Fruit fly (Drosophila melanogaster) whole organism, embryonic: ENCODE data around the gene CG44838.
A peak's percentile ranks its signal among the peaks of the same experiment; 100 is the strongest.

ENCODE experiments used
- Ada2b ChIP-seq: fragments of 200-800 bp; sonication (Bioruptor generic); IDR thresholded peaks from 2 replicates; pipeline ENCODE4 v1.3.6; 2022; ENCODE audit warnings: missing biosample characterization, missing genetic modification characterization
- Asciz ChIP-seq: fragments of 200-800 bp; sonication (Bioruptor generic); optimal IDR thresholded peaks from 2 replicates; lab custom pipeline; 2017; ENCODE audit warnings: missing biosample characterization, mild to moderate bottlenecking, missing genetic modification characterization, missing genetic modification reagents
- BEAF-32 ChIP-seq: fragments of 200-800 bp; sonication (Bioruptor generic); optimal IDR thresholded peaks from 3 replicates; lab custom pipeline; 2017; ENCODE audit warnings: missing biosample characterization, missing genetic modification characterization, mild to moderate bottlenecking, moderate library complexity, missing genetic modification reagents
- Bgb ChIP-seq: fragments of 200-800 bp; sonication (Bioruptor generic); IDR thresholded peaks from 2 replicates; pipeline ENCODE4 v1.3.6; 2022; ENCODE audit warnings: missing biosample characterization, missing genetic modification characterization; ENCODE audit not compliant: partially characterized antibody
- CG12071 ChIP-seq: fragments of 200-800 bp; sonication (Bioruptor generic); optimal IDR thresholded peaks from 3 replicates; lab custom pipeline; 2018; ENCODE audit warnings: missing biosample characterization, mild to moderate bottlenecking, missing genetic modification characterization
- CG12659 ChIP-seq: fragments of 200-800 bp; sonication (Bioruptor generic); optimal IDR thresholded peaks from 3 replicates; lab custom pipeline; 2017; ENCODE audit warnings: mild to moderate bottlenecking, missing biosample characterization, missing genetic modification reagents, missing genetic modification characterization
- CG13287 ChIP-seq: fragments of 200-800 bp; sonication (Bioruptor generic); IDR thresholded peaks from 2 replicates; pipeline ENCODE4 v1.3.6; 2022; ENCODE audit warnings: missing biosample characterization, missing genetic modification characterization; ENCODE audit not compliant: partially characterized antibody
- CG16815 ChIP-seq: fragments of 200-800 bp; sonication (Bioruptor generic); optimal IDR thresholded peaks from 3 replicates; lab custom pipeline; 2017; ENCODE audit warnings: missing biosample characterization, mild to moderate bottlenecking, missing genetic modification characterization
- CG18262 ChIP-seq: fragments of 200-800 bp; optimal IDR thresholded peaks from 3 replicates; lab custom pipeline; 2019; ENCODE audit warnings: missing biosample characterization, mild to moderate bottlenecking, missing genetic modification characterization, moderate library complexity
- CG18476 ChIP-seq: fragments of 200-800 bp; sonication (Bioruptor generic); optimal IDR thresholded peaks from 2 replicates; lab custom pipeline; 2016; ENCODE audit warnings: missing biosample characterization, mild to moderate bottlenecking, missing genetic modification characterization
- CG2678 ChIP-seq: fragments of 200-800 bp; sonication (Bioruptor generic); optimal IDR thresholded peaks from 3 replicates; lab custom pipeline; 2019; ENCODE audit warnings: missing biosample characterization, mild to moderate bottlenecking, missing genetic modification characterization, moderate library complexity
- CG3407 ChIP-seq: fragments of 200-800 bp; sonication (Bioruptor generic); optimal IDR thresholded peaks from 2 replicates; lab custom pipeline; 2018; ENCODE audit warnings: missing biosample characterization, mild to moderate bottlenecking, missing genetic modification characterization
- CG6689 ChIP-seq: fragments of 200-800 bp; sonication (Bioruptor generic); IDR thresholded peaks from 2 replicates; pipeline ENCODE4 v1.3.6; 2022; ENCODE audit warnings: missing biosample characterization, missing genetic modification characterization
- CG7357 ChIP-seq: fragments of 200-800 bp; sonication (Bioruptor generic); IDR thresholded peaks from 3 replicates; pipeline ENCODE4 v1.3.6; 2022; ENCODE audit warnings: missing biosample characterization, missing genetic modification characterization
- CG7372 ChIP-seq: fragments of 200-800 bp; sonication (Bioruptor generic); IDR thresholded peaks from 2 replicates; pipeline ENCODE4 v1.3.6; 2022; ENCODE audit warnings: missing biosample characterization, missing genetic modification characterization
- CG7786 ChIP-seq: fragments of 200-800 bp; sonication (Bioruptor generic); optimal IDR thresholded peaks from 2 replicates; lab custom pipeline; 2016; ENCODE audit warnings: missing biosample characterization, missing genetic modification characterization
- CG9932 ChIP-seq: fragments of 200-800 bp; sonication (Bioruptor generic); IDR thresholded peaks from 2 replicates; pipeline ENCODE4 v1.3.6; 2022; ENCODE audit warnings: missing biosample characterization, missing genetic modification characterization
- Camta ChIP-seq: fragments of 200-800 bp; sonication (Bioruptor generic); optimal IDR thresholded peaks from 2 replicates; lab custom pipeline; 2016; ENCODE audit warnings: missing biosample characterization, missing genetic modification characterization
- Dbx ChIP-seq: fragments of 200-800 bp; sonication (Bioruptor generic); IDR thresholded peaks from 3 replicates; pipeline ENCODE4 v1.3.6; 2022; ENCODE audit warnings: missing biosample characterization, missing genetic modification characterization
- Dll ChIP-seq: fragments of 200-800 bp; sonication (Bioruptor generic); IDR thresholded peaks from 4 replicates; pipeline ENCODE4 v1.3.6; 2022; ENCODE audit warnings: missing biosample characterization, missing genetic modification characterization; ENCODE audit not compliant: partially characterized antibody
- Elba2 ChIP-seq: fragments of 200-800 bp; sonication (Bioruptor generic); optimal IDR thresholded peaks from 3 replicates; lab custom pipeline; 2016; ENCODE audit warnings: missing biosample characterization, missing genetic modification characterization
- Ets97D ChIP-seq: fragments of 200-800 bp; sonication (Bioruptor generic); optimal IDR thresholded peaks from 3 replicates; lab custom pipeline; 2016; ENCODE audit warnings: missing biosample characterization, missing genetic modification characterization
- Gsc ChIP-seq: fragments of 200-800 bp; sonication (Bioruptor generic); IDR thresholded peaks from 2 replicates; pipeline ENCODE4 v1.3.6; 2022; ENCODE audit warnings: missing biosample characterization, missing genetic modification characterization
- HLHmδ ChIP-seq: fragments of 200-800 bp; sonication (Bioruptor generic); optimal IDR thresholded peaks from 2 replicates; lab custom pipeline; 2018; ENCODE audit warnings: missing biosample characterization, mild to moderate bottlenecking, missing genetic modification characterization, moderate library complexity
- Lpt ChIP-seq: fragments of >200 bp; optimal IDR thresholded peaks from 2 replicates; lab custom pipeline; 2018; ENCODE audit warnings: missing biosample characterization, missing genetic modification characterization
- Neu2 ChIP-seq: fragments of 200-800 bp; sonication (Bioruptor generic); optimal IDR thresholded peaks from 3 replicates; lab custom pipeline; 2016; ENCODE audit warnings: missing biosample characterization, missing genetic modification characterization, borderline replicate concordance
- Nf-YA ChIP-seq: fragments of 200-800 bp; sonication (Bioruptor generic); IDR thresholded peaks from 2 replicates; pipeline ENCODE4 v1.3.6; 2022; ENCODE audit warnings: missing biosample characterization, missing genetic modification characterization
- Sox102F ChIP-seq: fragments of 200-800 bp; sonication (Bioruptor generic); optimal IDR thresholded peaks from 2 replicates; lab custom pipeline; 2018; ENCODE audit warnings: missing biosample characterization, mild to moderate bottlenecking, missing genetic modification characterization, moderate library complexity
- Sry-β ChIP-seq: fragments of 200-800 bp; sonication (Bioruptor generic); optimal IDR thresholded peaks from 2 replicates; lab custom pipeline; 2018; ENCODE audit warnings: missing biosample characterization, mild to moderate bottlenecking, missing genetic modification characterization, moderate library complexity
- Taf1 ChIP-seq: fragments of 200-800 bp; sonication (Bioruptor generic); IDR thresholded peaks from 2 replicates; pipeline ENCODE4 v1.3.6; 2022; ENCODE audit warnings: missing biosample characterization, missing genetic modification characterization
- Xbp1 ChIP-seq: fragments of 200-800 bp; sonication (Bioruptor generic); optimal IDR thresholded peaks from 3 replicates; lab custom pipeline; 2016; ENCODE audit warnings: missing biosample characterization, mild to moderate bottlenecking, missing genetic modification characterization
- bbx ChIP-seq: fragments of 200-800 bp; sonication (Bioruptor generic); IDR thresholded peaks from 2 replicates; pipeline ENCODE4 v1.3.6; 2022; ENCODE audit warnings: missing biosample characterization, missing genetic modification characterization; ENCODE audit not compliant: partially characterized antibody
- cad ChIP-seq: fragments of >200 bp; optimal IDR thresholded peaks from 2 replicates; lab custom pipeline; 2017; ENCODE audit warnings: missing biosample characterization, missing genetic modification characterization
- ci ChIP-seq: fragments of 200-800 bp; sonication (Bioruptor generic); IDR thresholded peaks from 3 replicates; pipeline ENCODE4 v1.3.6; 2022; ENCODE audit warnings: missing biosample characterization, missing genetic modification characterization
- gro ChIP-seq: fragments of 200-800 bp; sonication (Bioruptor generic); optimal IDR thresholded peaks from 2 replicates; lab custom pipeline; 2016; ENCODE audit warnings: missing biosample characterization, missing genetic modification characterization
- ham ChIP-seq: fragments of 200-800 bp; sonication (Bioruptor generic); IDR thresholded peaks from 2 replicates; pipeline ENCODE4 v1.3.6; 2022; ENCODE audit warnings: missing biosample characterization, missing genetic modification characterization
- jumu ChIP-seq: fragments of 200-800 bp; sonication (Bioruptor generic); optimal IDR thresholded peaks from 3 replicates; lab custom pipeline; 2016; ENCODE audit warnings: missing biosample characterization, missing genetic modification characterization
- kah ChIP-seq: fragments of 200-800 bp; sonication (Bioruptor generic); optimal IDR thresholded peaks from 2 replicates; lab custom pipeline; 2018; ENCODE audit warnings: missing biosample characterization, mild to moderate bottlenecking, missing genetic modification characterization
- lilli ChIP-seq: fragments of 200-800 bp; sonication (Bioruptor generic); optimal IDR thresholded peaks from 3 replicates; lab custom pipeline; 2016; ENCODE audit warnings: missing biosample characterization, missing genetic modification characterization
- luna ChIP-seq: fragments of 200-800 bp; sonication (Bioruptor generic); optimal IDR thresholded peaks from 2 replicates; lab custom pipeline; 2016; ENCODE audit warnings: missing biosample characterization, missing genetic modification characterization
- nmo ChIP-seq: fragments of 200-800 bp; sonication (Bioruptor generic); optimal IDR thresholded peaks from 2 replicates; lab custom pipeline; 2018; ENCODE audit warnings: missing biosample characterization, mild to moderate bottlenecking, missing genetic modification characterization, moderate library complexity
- pho ChIP-seq: fragments of 200-800 bp; sonication (Bioruptor generic); optimal IDR thresholded peaks from 2 replicates; lab custom pipeline; 2016; ENCODE audit warnings: missing biosample characterization, missing genetic modification characterization
- pita ChIP-seq: fragments of 200-800 bp; sonication (Bioruptor generic); optimal IDR thresholded peaks from 2 replicates; lab custom pipeline; 2017; ENCODE audit warnings: missing biosample characterization, mild to moderate bottlenecking, missing genetic modification characterization
- row ChIP-seq: fragments of 200-800 bp; sonication (Bioruptor generic); IDR thresholded peaks from 3 replicates; pipeline ENCODE4 v1.3.6; 2022; ENCODE audit warnings: missing biosample characterization, missing genetic modification characterization
- sens-2 ChIP-seq: fragments of 200-800 bp; sonication (Bioruptor generic); IDR thresholded peaks from 2 replicates; pipeline ENCODE4 v1.3.6; 2022; ENCODE audit warnings: missing biosample characterization, missing genetic modification characterization
- sim ChIP-seq: fragments of 200-800 bp; sonication (Bioruptor generic); IDR thresholded peaks from 2 replicates; pipeline ENCODE4 v1.3.6; 2022; ENCODE audit warnings: missing biosample characterization, missing genetic modification characterization
- slbo ChIP-seq: fragments of 200-800 bp; sonication (Bioruptor generic); IDR thresholded peaks from 2 replicates; pipeline ENCODE4 v1.3.6; 2022; ENCODE audit warnings: missing biosample characterization, missing genetic modification characterization

CG44838 gene

dm6 chr3L:9447239-9447777 lies 13.5 kb upstream of the CG44838 start (continued):
- TF ChIP-seq cad (GFP tag; lab: Kevin White, UChicago) (peak; percentile 23), CG9932 (GFP tag; lab: Robert Waterston, UW) (0 out of 2 replicates have a peak, but pooled peaks have one; percentile 11)

dm6 chr3L:9451522-9452118 lies 9.2 kb upstream of the CG44838 start, which contains the start of the genes CG3448 and ghi:
CG3448 (minus strand) TSS chr3L:9451572.
ghi (plus strand) TSS chr3L:9451876.
- peak; percentile 75 for TF ChIP-seq Bgb (GFP tag; lab: Robert Waterston, UW)
- TF ChIP-seq CG13287 (GFP tag; lab: Robert Waterston, UW) = peak; percentile 83
- peak; percentile 74 for TF ChIP-seq CG6689 (GFP tag; lab: Robert Waterston, UW)
- peak; percentile 17 for TF ChIP-seq jumu (GFP tag; lab: Kevin White, UChicago)
- no peak for TF ChIP-seq luna (GFP tag; lab: Kevin White, UChicago)
- peak; percentile 31 for TF ChIP-seq cad (GFP tag; lab: Kevin White, UChicago)
- no peak for TF ChIP-seq pita (GFP tag; lab: Kevin White, UChicago)
- TF ChIP-seq Lpt (GFP tag; lab: Kevin White, UChicago) = no peak
- TF ChIP-seq sim (GFP tag; lab: Robert Waterston, UW) = no peak
- TF ChIP-seq CG7786 (GFP tag; lab: Kevin White, UChicago) = no peak
- peak; percentile 73 for TF ChIP-seq CG18476 (GFP tag; lab: Kevin White, UChicago)
- peak; percentile 63 for TF ChIP-seq Ets97D (GFP tag; lab: Kevin White, UChicago)
- peak; percentile 54; the same call in 1 of the 2 replicates for TF ChIP-seq Ada2b (GFP tag; lab: Robert Waterston, UW)
- no peak for TF ChIP-seq Nf-YA (GFP tag; lab: Robert Waterston, UW)
- peak; percentile 51; the same call in 2 of the 3 replicates for TF ChIP-seq ci
- peak; percentile 27; the same call in 1 of the 2 replicates for TF ChIP-seq Taf1 (GFP tag; lab: Robert Waterston, UW)
- TF ChIP-seq Sry-β (GFP tag; lab: Kevin White, UChicago) = no peak
- TF ChIP-seq Dbx (GFP tag; lab: Robert Waterston, UW) = peak; percentile 78
- TF ChIP-seq HLHmδ (GFP tag; lab: Kevin White, UChicago) = no peak
- peak; percentile 55 for TF ChIP-seq nmo (GFP tag; lab: Kevin White, UChicago)
- TF ChIP-seq Sox102F (GFP tag; lab: Kevin White, UChicago) = peak; percentile 52
- TF ChIP-seq CG12659 (GFP tag; lab: Kevin White, UChicago) = peak; percentile 70
- TF ChIP-seq Dll (GFP tag; lab: Robert Waterston, UW) = peak; percentile 77
- peak; percentile 57; the same call in 2 of the 3 replicates for TF ChIP-seq row (GFP tag; lab: Robert Waterston, UW)
- TF ChIP-seq CG7372 (GFP tag; lab: Robert Waterston, UW) = peak; percentile 68
- peak; percentile 80 for TF ChIP-seq bbx
- peak; percentile 17 for TF ChIP-seq Camta (GFP tag; lab: Kevin White, UChicago)
- TF ChIP-seq CG12071 = no peak
- peak; percentile 36; the same call in 1 of the 2 replicates for TF ChIP-seq slbo (GFP tag; lab: Robert Waterston, UW)
- peak; percentile 42 for TF ChIP-seq Xbp1 (GFP tag; lab: Kevin White, UChicago)
- TF ChIP-seq CG7357 = 0 out of 3 replicates have a peak, but pooled peaks have one; percentile 28
- peak; percentile 66 for TF ChIP-seq CG18262 (tag; lab: Kevin White, UChicago)
- TF ChIP-seq ham = no peak
- TF ChIP-seq Elba2 = peak; percentile 17
- TF ChIP-seq sens-2 (GFP tag; lab: Robert Waterston, UW) = no peak
- peak; percentile 59 for TF ChIP-seq lilli
- peak; percentile 18 for TF ChIP-seq Asciz (GFP tag; lab: Kevin White, UChicago)
- TF ChIP-seq CG16815 (GFP tag; lab: Kevin White, UChicago) = no peak
- TF ChIP-seq gro (GFP tag; lab: Kevin White, UChicago) = peak; percentile 41
- TF ChIP-seq kah (GFP tag; lab: Kevin White, UChicago) = peak; percentile 32
- TF ChIP-seq pho (GFP tag; lab: Kevin White, UChicago) = peak; percentile 28
- no peak for TF ChIP-seq Gsc (GFP tag; lab: Robert Waterston, UW)
- no peak for TF ChIP-seq Neu2
- peak; percentile 81 for TF ChIP-seq CG2678 (tag; lab: Kevin White, UChicago)
- no peak for TF ChIP-seq CG3407 (GFP tag; lab: Kevin White, UChicago)
- peak; percentile 72 for TF ChIP-seq BEAF-32 (GFP tag; lab: Kevin White, UChicago)
